Worm (Caenorhabditis elegans): ENCODE results near the gene F55C9.3.

DNA sequence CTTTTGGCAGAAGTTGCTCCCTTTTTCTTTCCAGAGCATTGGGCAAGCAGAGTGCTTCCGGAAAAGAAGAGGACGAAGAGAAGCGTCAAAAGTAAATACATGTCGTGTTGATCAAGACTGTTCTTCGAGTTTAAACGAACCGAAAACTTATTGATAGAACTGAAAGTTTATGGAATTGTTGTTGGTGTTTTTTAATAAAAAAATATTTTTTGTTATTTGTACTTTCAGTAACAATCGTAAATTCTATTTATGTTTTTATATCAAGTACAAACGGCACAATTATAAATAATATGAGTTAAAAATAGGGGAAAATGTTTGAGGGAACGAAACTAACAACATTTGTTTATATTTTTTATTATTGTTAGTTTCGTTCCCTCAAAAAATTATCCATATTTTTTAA lies 30.3 kb downstream of the F55C9.3 start, which contains the start of gene F21D9.3:
- TF ChIP-seq rnt-1 (tag; optimal IDR thresholded peaks at IDR 0.05) (no peak), fkh-10 (GFP tag; optimal IDR thresholded peaks at IDR 0.05) (no peak), unc-55 (GFP tag; optimal IDR thresholded peaks at IDR 0.05) (no peak), ama-1 (optimal IDR thresholded peaks at IDR 0.05) (no peak), nhr-11 (tag; optimal IDR thresholded peaks at IDR 0.05) (no peak), elt-4 (tag; optimal IDR thresholded peaks at IDR 0.05) (no peak), elt-2 (tag; optimal IDR thresholded peaks at IDR 0.05) (no peak), ceh-2 (tag; optimal IDR thresholded peaks at IDR 0.05) (no peak)
